Worm (Caenorhabditis elegans): ENCODE data around the gene math-20.
A peak's percentile ranks its signal among the peaks of the same experiment; 100 is the strongest.

math-20 gene

ce11 chrII:2028712-2029111 lies 32.4 kb downstream of the math-20 start, which contains the start of gene bath-1:
Gene bath-1 (minus strand): TSS chrII:2028812.
- TF ChIP-seq hlh-4 (tag; optimal IDR thresholded peaks at IDR 0.05) (no peak), lin-14 (GFP tag; optimal IDR thresholded peaks at IDR 0.05) (no peak), swsn-7 (tag; optimal IDR thresholded peaks at IDR 0.05) (no peak), nhr-84 (tag; optimal IDR thresholded peaks at IDR 0.05) (no peak), C16A3.4 (tag; optimal IDR thresholded peaks at IDR 0.05) (no peak), hpl-2 (GFP tag; optimal IDR thresholded peaks at IDR 0.05) (no peak), mep-1 (tag; optimal IDR thresholded peaks at IDR 0.05) (no peak)

- no peak for TF ChIP-seq tbx-2 (tag; optimal IDR thresholded peaks at IDR 0.05)
- no peak for TF ChIP-seq lin-35 (GFP tag; optimal IDR thresholded peaks at IDR 0.05)
- TF ChIP-seq sup-37 (GFP tag; optimal IDR thresholded peaks at IDR 0.05): no peak
- TF ChIP-seq aly-2 (tag; optimal IDR thresholded peaks at IDR 0.05): no peak
- no peak for TF ChIP-seq nhr-19 (GFP tag; conservative IDR thresholded peaks at IDR 0.05)
- no peak for TF ChIP-seq unc-86 (tag; optimal IDR thresholded peaks at IDR 0.05)
- no peak for TF ChIP-seq snu-23 (GFP tag; optimal IDR thresholded peaks at IDR 0.05)
- TF ChIP-seq lin-13 (GFP tag; optimal IDR thresholded peaks at IDR 0.05): no peak
- TF ChIP-seq ces-1 (GFP tag; optimal IDR thresholded peaks at IDR 0.05): no peak
- TF ChIP-seq blmp-1 (tag; optimal IDR thresholded peaks at IDR 0.05): no peak
- TF ChIP-seq isw-1 (GFP tag; IDR thresholded peaks at IDR 0.05): no peak
- no peak for TF ChIP-seq ceh-82 (tag; optimal IDR thresholded peaks at IDR 0.05)
- no peak for TF ChIP-seq lir-3 (tag; optimal IDR thresholded peaks at IDR 0.05; ENCODE audit: poor library complexity)
- TF ChIP-seq pqm-1 (tag; optimal IDR thresholded peaks at IDR 0.05): no peak
- no peak for TF ChIP-seq nhr-76 (tag; optimal IDR thresholded peaks at IDR 0.05)
- no peak for TF ChIP-seq ceh-8 (GFP tag; optimal IDR thresholded peaks at IDR 0.05)
- no peak for TF ChIP-seq ztf-4 (tag; optimal IDR thresholded peaks at IDR 0.05)
These were observed 34.0 kb downstream of the math-20 start, which contains the start of gene bath-3 for ce11 chrII:2030367-2030766. Gene bath-3 (minus strand): TSS chrII:2030467.

DNA sequence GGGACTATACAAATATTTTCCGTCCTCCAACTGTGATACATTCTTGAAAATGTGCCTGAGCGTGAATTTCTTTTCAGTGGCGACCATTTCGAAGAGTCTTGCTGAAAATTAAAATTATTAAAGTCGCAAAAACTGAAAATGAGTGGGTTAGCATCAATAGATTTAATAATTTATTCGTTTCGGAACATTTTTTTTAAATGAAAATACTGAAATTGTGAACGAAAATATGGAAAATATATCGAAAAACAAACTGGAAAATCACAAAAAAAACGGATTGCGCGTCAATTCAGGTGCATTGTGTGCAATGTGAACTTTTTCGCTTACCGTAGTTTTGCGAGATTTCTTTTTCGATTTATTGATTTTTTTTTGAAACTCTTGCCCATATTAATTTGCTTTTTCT lies 35.5 kb downstream of the math-20 start, which contains the start of gene bath-5:
Gene bath-5 (minus strand): TSS at position 101 of the 400 bp plus-strand sequence.
- TF ChIP-seq hpl-2 (GFP tag; optimal IDR thresholded peaks at IDR 0.05): no peak
- TF ChIP-seq ztf-4 (tag; optimal IDR thresholded peaks at IDR 0.05): no peak
- TF ChIP-seq nhr-77 (tag; optimal IDR thresholded peaks at IDR 0.05): no peak
- TF ChIP-seq elt-3 (tag; optimal IDR thresholded peaks at IDR 0.05): no peak
- no peak for TF ChIP-seq aly-2 (tag; optimal IDR thresholded peaks at IDR 0.05)
- no peak for TF ChIP-seq aha-1 (tag; optimal IDR thresholded peaks at IDR 0.05)
- TF ChIP-seq nhr-76 (tag; optimal IDR thresholded peaks at IDR 0.05): no peak
- no peak for TF ChIP-seq efl-1 (optimal IDR thresholded peaks at IDR 0.05)
- no peak for TF ChIP-seq efl-1 (GFP tag; optimal IDR thresholded peaks at IDR 0.05 in 1 of 2)
- TF ChIP-seq C34B4.2 (tag; optimal IDR thresholded peaks at IDR 0.05): no peak
- TF ChIP-seq isw-1 (GFP tag; IDR thresholded peaks at IDR 0.05): no peak
- no peak for TF ChIP-seq mab-9 (GFP tag; IDR thresholded peaks at IDR 0.05)
- no peak for TF ChIP-seq nhr-237 (tag; optimal IDR thresholded peaks at IDR 0.05)

DNA sequence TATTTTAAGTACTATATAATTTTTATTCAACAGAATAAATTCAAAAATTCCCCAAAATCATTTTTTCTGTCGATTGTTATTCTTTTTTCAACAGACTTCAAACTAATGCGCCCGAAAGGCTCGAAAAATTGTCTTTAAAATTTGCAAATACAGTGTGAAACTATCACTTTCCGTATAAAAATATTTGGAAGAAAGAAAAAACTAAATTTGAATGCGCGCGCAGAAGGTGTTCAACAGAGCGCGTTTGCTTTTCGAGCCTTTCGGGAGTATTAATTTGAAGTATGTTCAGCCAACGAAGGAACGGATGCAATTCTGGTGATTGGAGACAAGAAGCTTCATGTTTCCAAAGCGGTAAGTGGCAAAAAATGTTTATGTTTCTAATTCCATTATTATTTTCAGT lies 35.9 kb downstream of the math-20 start, which contains the start of gene btb-4:
Gene btb-4 (plus strand): TSS at position 35 of the 400 bp plus-strand sequence.
- TF ChIP-seq lin-35 (GFP tag; optimal IDR thresholded peaks at IDR 0.05) (peak; percentile 60 to 90), dpl-1 (GFP tag; optimal IDR thresholded peaks at IDR 0.05) (peak; percentile 51 to 77 (median 75)), efl-1 (optimal IDR thresholded peaks at IDR 0.05) (peak; percentile 33 to 90), efl-1 (GFP tag; optimal IDR thresholded peaks at IDR 0.05 in 1 of 2) (peak; percentile 81 to 98), lsy-2 (tag; optimal IDR thresholded peaks at IDR 0.05) (peak in 1 of 2 experiments; percentile 20)

DNA sequence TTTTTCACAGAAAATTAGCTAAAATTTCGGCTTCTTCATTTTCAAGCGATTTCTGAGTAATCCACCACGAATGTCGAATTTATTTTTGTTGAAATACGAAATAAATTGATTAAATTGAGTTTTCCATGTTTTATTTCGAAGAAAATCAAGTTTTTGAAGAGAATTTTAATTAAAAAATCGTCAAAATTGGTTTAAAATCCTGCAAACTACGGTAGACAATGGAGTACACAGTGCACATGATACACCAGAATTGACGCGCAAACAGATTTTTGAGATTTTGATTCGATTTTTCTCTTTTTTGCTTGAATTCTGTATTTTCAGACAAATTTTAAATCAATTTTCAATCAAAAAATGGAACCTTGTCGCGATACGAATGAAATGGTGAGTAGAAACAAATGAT lies 36.9 kb downstream of the math-20 start, which contains the start of gene F59H6.14:
Gene F59H6.14 (plus strand): TSS at position 301 of the 400 bp plus-strand sequence.
- no peak for TF ChIP-seq unc-62 (GFP tag; optimal IDR thresholded peaks at IDR 0.05)
- no peak for TF ChIP-seq fos-1 (tag; optimal IDR thresholded peaks at IDR 0.05)
- no peak for TF ChIP-seq ama-1 (optimal IDR thresholded peaks at IDR 0.05)
- no peak for TF ChIP-seq swsn-7 (tag; optimal IDR thresholded peaks at IDR 0.05)
- TF ChIP-seq F16B12.6 (tag; optimal IDR thresholded peaks at IDR 0.05): no peak
- TF ChIP-seq elt-2 (tag; optimal IDR thresholded peaks at IDR 0.05): no peak
- TF ChIP-seq alr-1 (tag; optimal IDR thresholded peaks at IDR 0.05; ENCODE audit: borderline replicate concordance): no peak
- no peak for TF ChIP-seq sox-4 (tag; optimal IDR thresholded peaks at IDR 0.05)
- no peak for TF ChIP-seq ztf-11 (tag; optimal IDR thresholded peaks at IDR 0.05)
- TF ChIP-seq hpl-2 (GFP tag; optimal IDR thresholded peaks at IDR 0.05): no peak
- no peak for TF ChIP-seq vab-15 (tag; optimal IDR thresholded peaks at IDR 0.05)
- TF ChIP-seq C16A3.4 (tag; optimal IDR thresholded peaks at IDR 0.05): no peak
- TF ChIP-seq ets-5 (GFP tag; IDR thresholded peaks at IDR 0.05): no peak
